Worm (Caenorhabditis elegans) whole organism, L4 larva: ENCODE measurements around the gene Y57A10C.10.

Experiments used
- R02D3.7 ChIP-seq: fragments of 150-350 bp; sonication (generic microtip); optimal IDR thresholded peaks from 3 replicates; lab custom pipeline; 2014; ENCODE audit warnings: missing biosample characterization, missing genetic modification characterization
- Y105C5A.15 ChIP-seq: fragments of 200-800 bp; sonication (Bioruptor generic); IDR thresholded peaks from 2 replicates; pipeline ENCODE4 v1.3.6; 2022; ENCODE audit warnings: missing genetic modification characterization, missing compliant biosample characterization
- Y48G9A.11 ChIP-seq: fragments of 200-800 bp; sonication (Bioruptor generic); IDR thresholded peaks from 2 replicates; pipeline ENCODE4 v1.3.6; 2022; ENCODE audit warnings: missing genetic modification reagents, missing genetic modification characterization, missing compliant biosample characterization
- Y5F2A.4 ChIP-seq: fragments of 200-800 bp; sonication (Bioruptor generic); optimal IDR thresholded peaks from 2 replicates; lab custom pipeline; 2018; ENCODE audit warnings: mild to moderate bottlenecking, missing genetic modification characterization, missing compliant biosample characterization
- ZK337.2 ChIP-seq: fragments of 200-800 bp; sonication (Bioruptor generic); IDR thresholded peaks from 2 replicates; pipeline ENCODE4 v1.3.6; 2022; ENCODE audit warnings: missing genetic modification reagents, missing genetic modification characterization, missing compliant biosample characterization
- ZK546.5 ChIP-seq, 2 experiments: sonication (generic microtip); optimal IDR thresholded peaks; 2 replicates each; lab custom pipeline; 2017; ENCODE audit warnings: missing biosample characterization in 2 of 2, missing genetic modification characterization in 2 of 2
- ceh-62 ChIP-seq: sonication (generic microtip); optimal IDR thresholded peaks from 2 replicates; lab custom pipeline; 2017; ENCODE audit warnings: missing biosample characterization, missing genetic modification characterization
- cey-2 ChIP-seq: sonication (generic microtip); optimal IDR thresholded peaks from 3 replicates; lab custom pipeline; 2017; ENCODE audit warnings: missing genetic modification characterization, mild to moderate bottlenecking, missing compliant biosample characterization, antibody characterized with exemption, borderline replicate concordance; ENCODE audit not compliant: insufficient read depth
- daf-12 ChIP-seq: fragments of 150-350 bp; optimal IDR thresholded peaks from 2 replicates; lab custom pipeline; 2014; ENCODE audit warnings: missing biosample characterization, missing genetic modification reagents, missing genetic modification characterization
- hlh-30 ChIP-seq: sonication (generic microtip); optimal IDR thresholded peaks from 2 replicates; lab custom pipeline; 2017; ENCODE audit warnings: antibody characterized with exemption, mild to moderate bottlenecking, missing genetic modification characterization, missing compliant biosample characterization; ENCODE audit not compliant: insufficient read depth
- lin-1 ChIP-seq: fragments of 200-800 bp; sonication (Bioruptor generic); IDR thresholded peaks from 2 replicates; pipeline ENCODE4 v1.3.6; 2022; ENCODE audit warnings: missing genetic modification reagents, missing genetic modification characterization, missing compliant biosample characterization
- lin-15B ChIP-seq: fragments of 150-350 bp; sonication (generic microtip); optimal IDR thresholded peaks from 3 replicates; lab custom pipeline; 2014; ENCODE audit warnings: missing biosample characterization, missing genetic modification characterization
- lin-29 ChIP-seq: fragments of 200-800 bp; sonication (Bioruptor generic); IDR thresholded peaks from 2 replicates; pipeline ENCODE4 v1.3.6; 2022; ENCODE audit warnings: missing genetic modification reagents, missing genetic modification characterization, missing compliant biosample characterization
- lin-38 ChIP-seq: fragments of 200-800 bp; sonication (Bioruptor generic); IDR thresholded peaks from 2 replicates; pipeline ENCODE4 v1.3.6; 2022; ENCODE audit warnings: missing genetic modification reagents, missing genetic modification characterization, missing compliant biosample characterization
- lin-39 ChIP-seq: fragments of 150-350 bp; optimal IDR thresholded peaks from 2 replicates; lab custom pipeline; 2014; ENCODE audit warnings: missing biosample characterization, missing genetic modification reagents, missing genetic modification characterization
- lir-3 ChIP-seq: sonication (generic microtip); optimal IDR thresholded peaks from 2 replicates; lab custom pipeline; 2016; ENCODE audit warnings: mild to moderate bottlenecking, missing genetic modification characterization, missing compliant biosample characterization
- madf-5 ChIP-seq, 2 experiments: fragments of 200-800 bp; sonication (Bioruptor generic); IDR thresholded peaks; 2 replicates each; pipeline ENCODE4 v1.3.6; 2022; ENCODE audit warnings: missing compliant biosample characterization in 2 of 2, missing genetic modification characterization in 2 of 2
- mdl-1 ChIP-seq, 2 experiments: fragments of 150-350 bp in 1 of 2; sonication (generic microtip) in 1 of 2; optimal IDR thresholded peaks; 2 replicates each; lab custom pipeline; 2014 to 2017; ENCODE audit warnings: missing biosample characterization in 2 of 2, missing genetic modification characterization in 2 of 2
- mdt-29 ChIP-seq: fragments of 200-800 bp; sonication (Bioruptor generic); IDR thresholded peaks from 2 replicates; pipeline ENCODE4 v1.3.6; 2022; ENCODE audit warnings: missing genetic modification reagents, missing genetic modification characterization, missing compliant biosample characterization
- mep-1 ChIP-seq: fragments of 150-350 bp; sonication (generic microtip); optimal IDR thresholded peaks from 3 replicates; lab custom pipeline; 2014; ENCODE audit warnings: missing biosample characterization, missing genetic modification characterization
- mxl-3 ChIP-seq: fragments of 200-800 bp; sonication (Bioruptor generic); optimal IDR thresholded peaks from 2 replicates; lab custom pipeline; 2018; ENCODE audit warnings: mild to moderate bottlenecking, missing genetic modification characterization, missing compliant biosample characterization
- nhr-11 ChIP-seq: fragments of 150-350 bp; optimal IDR thresholded peaks from 2 replicates; lab custom pipeline; 2014; ENCODE audit warnings: missing biosample characterization, missing genetic modification characterization
- nhr-28 ChIP-seq: fragments of 150-350 bp; optimal IDR thresholded peaks from 2 replicates; lab custom pipeline; 2014; ENCODE audit warnings: missing biosample characterization, missing genetic modification characterization
- nhr-41 ChIP-seq: fragments of 200-800 bp; sonication (Bioruptor generic); IDR thresholded peaks from 2 replicates; pipeline ENCODE4 v1.3.6; 2022; ENCODE audit warnings: missing genetic modification reagents, missing genetic modification characterization, missing compliant biosample characterization
- nhr-42 ChIP-seq: fragments of 200-800 bp; sonication (Bioruptor generic); IDR thresholded peaks from 2 replicates; pipeline ENCODE4 v1.3.6; 2022; ENCODE audit warnings: missing genetic modification characterization, missing compliant biosample characterization
- nhr-6 ChIP-seq: fragments of 150-350 bp; optimal IDR thresholded peaks from 2 replicates; lab custom pipeline; 2014; ENCODE audit warnings: missing biosample characterization, missing genetic modification characterization
- nhr-77 ChIP-seq: fragments of 150-350 bp; optimal IDR thresholded peaks from 2 replicates; lab custom pipeline; 2014; ENCODE audit warnings: missing biosample characterization, missing genetic modification characterization
- php-3 ChIP-seq: fragments of 200-800 bp; sonication (Bioruptor generic); IDR thresholded peaks from 2 replicates; pipeline ENCODE4 v1.3.6; 2022; ENCODE audit warnings: missing genetic modification reagents, missing genetic modification characterization, missing compliant biosample characterization
- rbr-2 ChIP-seq: sonication (generic microtip); optimal IDR thresholded peaks from 2 replicates; lab custom pipeline; 2016; ENCODE audit warnings: missing genotype, missing genetic modification characterization, missing compliant biosample characterization
- sdz-12 ChIP-seq: fragments of 200-800 bp; sonication (Bioruptor generic); optimal IDR thresholded peaks from 2 replicates; lab custom pipeline; 2018; ENCODE audit warnings: mild to moderate bottlenecking, missing genetic modification characterization, missing compliant biosample characterization
- spr-1 ChIP-seq: sonication (generic microtip); optimal IDR thresholded peaks from 2 replicates; lab custom pipeline; 2016; ENCODE audit warnings: mild to moderate bottlenecking, missing genetic modification characterization, missing compliant biosample characterization
- unc-62 ChIP-seq, 3 experiments: fragments of 150-350 bp in 1 of 3; sonication (generic microtip); optimal IDR thresholded peaks in 2 of 3; peaks in 1 of 3; 1 replicate in 1 of 3; 2 replicates in 2 of 3; lab custom pipeline; 2014 to 2017; ENCODE audit warnings: missing biosample characterization in 3 of 3, missing genetic modification characterization in 3 of 3, missing genetic modification reagents in 3 of 3, missing genotype in 1 of 3
- zfp-3 ChIP-seq: fragments of 200-800 bp; sonication (Bioruptor generic); conservative IDR thresholded peaks from 2 replicates; pipeline ENCODE4 v1.3.6; 2022; ENCODE audit warnings: missing genetic modification reagents, missing genetic modification characterization, missing compliant biosample characterization
- zip-11 ChIP-seq: fragments of 200-800 bp; sonication (Bioruptor generic); IDR thresholded peaks from 2 replicates; pipeline ENCODE4 v1.3.6; 2022; ENCODE audit warnings: missing genetic modification characterization, missing compliant biosample characterization

Gene Y57A10C.10

DNA sequence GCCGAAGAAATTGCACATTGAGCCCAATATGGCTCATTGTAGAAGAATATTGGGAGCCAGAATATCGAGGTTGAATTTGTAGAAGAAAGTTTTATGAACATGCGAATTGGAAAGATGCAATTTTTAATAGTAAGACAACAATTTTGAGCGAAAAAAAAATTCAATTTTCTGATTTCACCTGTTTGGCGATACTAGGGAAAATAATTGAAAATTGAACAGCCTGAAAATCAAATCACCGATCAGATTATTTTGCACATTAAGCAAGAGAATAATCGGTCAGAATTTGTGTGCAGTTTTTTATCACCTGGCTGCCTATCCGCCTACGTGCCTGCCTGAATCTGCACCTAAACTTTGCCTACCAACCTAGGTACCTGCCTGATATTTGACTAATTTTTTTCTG is 20.6 kb downstream of the Y57A10C.10 start, which contains the start of gene sre-26:
sre-26 (minus strand) TSS at position 101 of the 400 bp plus-strand sequence.
- TF ChIP-seq spr-1 (tag; lab: Kevin White, UChicago) (no peak), R02D3.7 (tag; lab: Kevin White, UChicago) (no peak), mxl-3 (GFP tag; lab: Kevin White, UChicago) (no peak), ZK546.5 (tag; optimal IDR thresholded peaks at IDR 0.05; lab: Kevin White, UChicago) (no peak), zfp-3 (GFP tag; lab: Robert Waterston, UW) (no peak), hlh-30 (tag; lab: Kevin White, UChicago) (no peak), Y5F2A.4 (GFP tag; lab: Kevin White, UChicago) (no peak), lin-29 (GFP tag; lab: Robert Waterston, UW) (no peak), zip-11 (no peak), Y48G9A.11 (GFP tag; lab: Robert Waterston, UW) (no peak), nhr-11 (tag; lab: Kevin White, UChicago) (no peak)

DNA sequence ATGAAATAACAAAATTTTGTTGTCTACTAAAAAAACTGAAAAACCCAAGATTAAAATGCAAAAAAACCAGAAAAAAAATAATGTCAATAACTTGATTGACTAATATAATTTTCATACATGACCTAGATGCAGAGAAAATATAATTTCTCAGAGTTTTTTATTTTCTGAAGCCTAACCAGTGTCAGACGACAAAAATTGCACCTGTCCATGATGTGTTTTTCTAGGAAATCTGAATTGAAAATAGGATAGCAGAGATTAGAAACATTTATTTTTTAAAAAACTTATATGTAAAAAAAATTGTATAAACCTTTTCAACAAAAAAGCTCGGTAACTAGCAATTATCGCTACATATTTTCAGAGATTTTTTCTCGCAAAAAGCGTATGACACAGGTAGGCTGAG is 23.1 kb downstream of the Y57A10C.10 start:
- TF ChIP-seq Y105C5A.15 (GFP tag; lab: Robert Waterston, UW) = no peak

DNA sequence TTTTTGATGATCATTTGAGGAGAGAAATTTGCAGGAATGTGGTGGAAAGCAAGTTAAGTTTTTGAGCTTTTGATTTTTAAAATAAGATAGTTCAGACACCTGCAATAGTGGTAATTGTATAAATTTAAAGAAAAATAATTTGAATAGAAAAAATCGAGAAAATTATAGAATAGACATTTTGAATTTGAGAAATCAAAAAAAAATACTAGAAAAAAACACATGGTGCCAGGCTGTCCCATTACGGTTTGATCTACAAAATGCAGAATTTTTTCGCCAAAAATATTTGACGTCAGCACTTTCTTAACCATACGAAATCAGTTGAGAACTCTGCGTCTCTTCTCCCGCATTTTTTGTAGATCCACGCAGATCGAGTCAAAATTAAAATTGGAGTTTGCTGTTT is 23.6 kb downstream of the Y57A10C.10 start, which contains the start of gene sre-27:
sre-27 (minus strand) TSS at position 101 of the 400 bp plus-strand sequence.
- TF ChIP-seq ZK337.2 (GFP tag; lab: Robert Waterston, UW) (no peak), cey-2 (no peak), mep-1 (tag; lab: Kevin White, UChicago) (no peak), nhr-41 (GFP tag; lab: Robert Waterston, UW) (no peak), lin-38 (GFP tag; lab: Robert Waterston, UW) (no peak), ceh-62 (tag; lab: Kevin White, UChicago) (no peak), nhr-28 (tag; lab: Kevin White, UChicago) (no peak), R02D3.7 (tag; lab: Kevin White, UChicago) (no peak), sdz-12 (GFP tag; lab: Kevin White, UChicago) (no peak), nhr-77 (tag; lab: Kevin White, UChicago) (no peak), lin-39 (tag; lab: Kevin White, UChicago) (no peak), lin-15B (tag; lab: Kevin White, UChicago) (no peak), mdt-29 (no peak), madf-5 (GFP tag; IDR thresholded peaks at IDR 0.05; lab: Robert Waterston, UW) (no peak)

DNA sequence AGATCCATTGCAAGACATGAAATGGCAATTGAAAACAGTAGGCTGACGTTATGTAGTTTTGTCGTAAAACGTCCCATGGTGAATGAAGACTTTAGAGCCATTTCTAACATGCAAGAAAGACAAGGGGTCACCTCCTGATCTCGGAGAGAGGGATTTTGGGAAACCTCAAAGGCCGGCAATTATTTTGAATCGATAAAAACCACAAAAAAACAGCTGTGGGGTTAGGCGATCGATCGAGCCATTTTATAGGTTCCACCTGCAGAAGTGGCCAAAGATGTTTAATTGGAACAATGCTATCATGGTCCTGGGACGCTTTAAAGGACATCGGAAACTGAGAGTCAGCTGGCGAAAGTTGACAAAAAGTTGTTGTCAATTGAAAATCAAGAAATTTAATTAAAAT is 26.3 kb downstream of the Y57A10C.10 start, which contains the start of gene Y57A10C.11:
Y57A10C.11 (minus strand) TSS at position 101 of the 400 bp plus-strand sequence.
- no peak for TF ChIP-seq nhr-6
- TF ChIP-seq unc-62 (GFP tag; optimal IDR thresholded peaks at IDR 0.05 in 1 of 2; lab: Kevin White, UChicago) = peak in 1 of 2 experiments; percentile 74
- TF ChIP-seq unc-62 (tag; optimal IDR thresholded peaks at IDR 0.05; lab: Kevin White, UChicago) = no peak

DNA sequence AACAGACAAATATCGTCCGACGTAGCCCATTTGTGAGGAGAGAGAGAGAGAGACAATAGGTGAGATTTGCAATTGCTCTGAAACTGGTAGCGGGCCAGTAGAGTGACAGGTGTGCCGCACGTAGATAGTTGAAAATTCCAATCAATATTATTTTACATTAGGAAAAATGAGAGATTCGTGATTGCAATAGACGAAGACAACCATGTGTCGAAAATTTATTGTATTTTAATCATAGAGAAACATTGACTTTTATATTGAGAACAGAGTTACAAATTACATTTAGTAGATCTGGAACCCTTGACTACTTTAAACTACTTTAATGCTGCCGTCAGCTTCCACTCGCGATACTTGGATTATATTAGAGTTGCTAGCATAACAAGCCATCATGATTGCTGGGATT is 28.6 kb downstream of the Y57A10C.10 start, which contains the start of gene Y57A10C.1:
Y57A10C.1 (minus strand) TSS at position 101 of the 400 bp plus-strand sequence.
- TF ChIP-seq rbr-2 (no peak), nhr-42 (no peak), unc-62 (GFP tag; optimal IDR thresholded peaks at IDR 0.05 in 1 of 2; lab: Kevin White, UChicago) (peak in 1 of 2 experiments; percentile 64), unc-62 (tag; optimal IDR thresholded peaks at IDR 0.05; lab: Kevin White, UChicago) (no peak)

DNA sequence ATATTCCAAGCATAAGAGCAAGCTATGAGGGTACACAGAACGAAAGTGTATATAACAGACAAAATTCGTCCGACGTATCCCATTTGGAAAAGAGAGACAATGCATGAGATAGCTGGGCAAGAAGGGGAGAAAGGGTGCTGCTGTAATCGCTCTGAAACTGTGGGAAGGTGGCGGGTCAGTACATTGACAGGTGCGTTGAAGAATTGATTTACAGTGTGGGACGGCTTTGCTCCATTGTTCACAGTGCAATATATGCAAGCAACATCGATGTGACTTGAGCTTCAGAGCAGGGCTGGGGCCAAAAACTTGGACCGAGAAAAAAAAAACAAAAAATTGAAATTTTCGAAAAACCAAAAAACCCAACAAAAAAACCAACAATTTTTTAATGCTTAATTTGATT is 31.0 kb downstream of the Y57A10C.10 start, which contains the start of gene F57G9.3:
F57G9.3 (minus strand) TSS at position 101 of the 400 bp plus-strand sequence.
- TF ChIP-seq php-3 (GFP tag; lab: Robert Waterston, UW) = no peak
- no peak for TF ChIP-seq lin-1 (GFP tag; lab: Robert Waterston, UW)
- TF ChIP-seq zfp-3 (GFP tag; lab: Robert Waterston, UW) = no peak
- no peak for TF ChIP-seq mdl-1 (tag; optimal IDR thresholded peaks at IDR 0.05; lab: Kevin White, UChicago)
- TF ChIP-seq lir-3 (tag; lab: Kevin White, UChicago) = no peak
- TF ChIP-seq daf-12 (tag; lab: Kevin White, UChicago) = no peak
